Worm (Caenorhabditis elegans): ENCODE results near the gene Y39A3B.1.

Gene Y39A3B.1

ce11 chrIII:2015494-2015893, 9.7 kb downstream of the Y39A3B.1 start:
- TF ChIP-seq egl-13 (tag; optimal IDR thresholded peaks at IDR 0.05), result no peak
- no peak for TF ChIP-seq ceh-8 (GFP tag; optimal IDR thresholded peaks at IDR 0.05)
- TF ChIP-seq nhr-85 (tag), result no peak
- no peak for TF ChIP-seq egl-27 (tag; optimal IDR thresholded peaks at IDR 0.05)
- TF ChIP-seq hlh-4 (tag; optimal IDR thresholded peaks at IDR 0.05), result no peak
- TF ChIP-seq nhr-12 (tag; optimal IDR thresholded peaks at IDR 0.05), result no peak
- no peak for TF ChIP-seq elt-2 (tag; optimal IDR thresholded peaks at IDR 0.05)
- TF ChIP-seq nhr-20 (tag; optimal IDR thresholded peaks at IDR 0.05), result no peak

- TF ChIP-seq sox-4 (tag; optimal IDR thresholded peaks at IDR 0.05) (no peak), aly-2 (tag; optimal IDR thresholded peaks at IDR 0.05) (no peak), swsn-7 (tag; optimal IDR thresholded peaks at IDR 0.05) (no peak), ztf-11 (tag; optimal IDR thresholded peaks at IDR 0.05) (no peak), unc-86 (tag; optimal IDR thresholded peaks at IDR 0.05) (no peak), nhr-85 (tag) (no peak), lin-14 (GFP tag; optimal IDR thresholded peaks at IDR 0.05) (no peak), C34B4.2 (tag; optimal IDR thresholded peaks at IDR 0.05) (no peak), lin-13 (GFP tag; optimal IDR thresholded peaks at IDR 0.05) (no peak), tlp-1 (tag; optimal IDR thresholded peaks at IDR 0.05) (no peak), rnt-1 (tag; optimal IDR thresholded peaks at IDR 0.05) (no peak), ztf-4 (tag; optimal IDR thresholded peaks at IDR 0.05) (no peak), snpc-4 (tag; optimal IDR thresholded peaks at IDR 0.05) (no peak), zag-1 (tag; optimal IDR thresholded peaks at IDR 0.05) (no peak), dsc-1 (tag; optimal IDR thresholded peaks at IDR 0.05) (no peak), lin-15B (tag; optimal IDR thresholded peaks at IDR 0.05) (no peak)
Observed at ce11 chrIII:2021495-2021894, 15.7 kb downstream of the Y39A3B.1 start, which contains the start of gene ckr-2. ckr-2 (minus strand) TSS chrIII:2021595.

- TF ChIP-seq lsy-2 (tag; optimal IDR thresholded peaks at IDR 0.05), result peak in 1 of 2 experiments; percentile 9
- no peak for TF ChIP-seq blmp-1 (tag; optimal IDR thresholded peaks at IDR 0.05)
- peak; percentile 26 for TF ChIP-seq lin-14 (GFP tag; optimal IDR thresholded peaks at IDR 0.05)
Observed at ce11 chrIII:2027517-2027916, 21.7 kb downstream of the Y39A3B.1 start.

ce11 chrIII:2030776-2031565, 25.1 kb downstream of the Y39A3B.1 start:
- TF ChIP-seq egl-13 (tag; optimal IDR thresholded peaks at IDR 0.05), result no peak
- TF ChIP-seq nhr-47 (tag; optimal IDR thresholded peaks at IDR 0.05), result no peak
- no peak for TF ChIP-seq irx-1 (tag; optimal IDR thresholded peaks at IDR 0.05)
- TF ChIP-seq nhr-76 (tag; optimal IDR thresholded peaks at IDR 0.05), result no peak
- no peak for TF ChIP-seq nhr-77 (tag; optimal IDR thresholded peaks at IDR 0.05)
- TF ChIP-seq zip-4 (GFP tag; optimal IDR thresholded peaks at IDR 0.05), result no peak
- TF ChIP-seq nhr-12 (tag; optimal IDR thresholded peaks at IDR 0.05), result no peak
- TF ChIP-seq nhr-28 (tag; optimal IDR thresholded peaks at IDR 0.05), result no peak
- no peak for TF ChIP-seq snpc-4 (tag; optimal IDR thresholded peaks at IDR 0.05)
- no peak for TF ChIP-seq elt-3 (tag; optimal IDR thresholded peaks at IDR 0.05)
- TF ChIP-seq C04F5.9 (tag; optimal IDR thresholded peaks at IDR 0.05), result no peak
- TF ChIP-seq Y116A8C.19 (tag; optimal IDR thresholded peaks at IDR 0.05; ENCODE audit: borderline replicate concordance), result no peak

ce11 chrIII:2031746-2032145, 25.9 kb downstream of the Y39A3B.1 start:
- TF ChIP-seq ceh-63 (GFP tag; optimal IDR thresholded peaks at IDR 0.05), result no peak
- no peak for TF ChIP-seq lin-35 (GFP tag; optimal IDR thresholded peaks at IDR 0.05)
- no peak for TF ChIP-seq pqm-1 (tag; optimal IDR thresholded peaks at IDR 0.05)
- TF ChIP-seq lir-3 (tag; optimal IDR thresholded peaks at IDR 0.05; ENCODE audit: poor library complexity), result no peak
- no peak for TF ChIP-seq zip-4 (GFP tag; optimal IDR thresholded peaks at IDR 0.05)
- TF ChIP-seq fos-1 (tag; optimal IDR thresholded peaks at IDR 0.05), result no peak
- no peak for TF ChIP-seq F16B12.6 (tag; optimal IDR thresholded peaks at IDR 0.05)
- no peak for TF ChIP-seq sox-4 (tag; optimal IDR thresholded peaks at IDR 0.05)
- no peak for TF ChIP-seq nhr-77 (tag; optimal IDR thresholded peaks at IDR 0.05)
- no peak for TF ChIP-seq C16A3.4 (tag; optimal IDR thresholded peaks at IDR 0.05)
- TF ChIP-seq aly-2 (tag; optimal IDR thresholded peaks at IDR 0.05), result no peak
- TF ChIP-seq tlp-1 (tag; optimal IDR thresholded peaks at IDR 0.05), result no peak
